Worm (Caenorhabditis elegans) whole organism, L3 larva: ENCODE results near the gene rpac-19.

Experiments used
- ZK546.5 ChIP-seq: sonication (generic microtip); optimal IDR thresholded peaks from 2 replicates; lab custom pipeline; 2017; ENCODE audit warnings: missing biosample characterization, missing genetic modification characterization
- aly-2 ChIP-seq: fragments of 150-350 bp; optimal IDR thresholded peaks from 2 replicates; lab custom pipeline; 2014; ENCODE audit warnings: missing biosample characterization, missing genetic modification characterization
- ama-1 ChIP-seq: fragments of 150-350 bp; optimal IDR thresholded peaks from 2 replicates; lab custom pipeline; 2018
- ceh-16 ChIP-seq: sonication (generic microtip); optimal IDR thresholded peaks from 2 replicates; lab custom pipeline; 2017; ENCODE audit warnings: missing biosample characterization, missing genetic modification characterization
- ceh-28 ChIP-seq: fragments of 150-350 bp; optimal IDR thresholded peaks from 2 replicates; lab custom pipeline; 2014; ENCODE audit warnings: missing biosample characterization, missing genetic modification reagents, missing genetic modification characterization
- ceh-82 ChIP-seq: fragments of 150-350 bp; optimal IDR thresholded peaks from 2 replicates; lab custom pipeline; 2014; ENCODE audit warnings: missing biosample characterization, missing genetic modification characterization
- egl-27 ChIP-seq: sonication (generic microtip); optimal IDR thresholded peaks from 4 replicates; lab custom pipeline; 2017; ENCODE audit warnings: missing biosample characterization, missing genetic modification reagents, missing genetic modification characterization
- elt-1 ChIP-seq: fragments of 150-350 bp; optimal IDR thresholded peaks from 2 replicates; lab custom pipeline; 2014; ENCODE audit warnings: missing biosample characterization, missing genetic modification characterization
- elt-2 ChIP-seq: sonication (generic microtip); optimal IDR thresholded peaks from 2 replicates; lab custom pipeline; 2016; ENCODE audit warnings: missing genetic modification reagents, mild to moderate bottlenecking, missing genetic modification characterization, missing compliant biosample characterization
- eor-1 ChIP-seq, 2 experiments: fragments of 150-350 bp; optimal IDR thresholded peaks; 2 replicates each; lab custom pipeline; 2014 to 2018; ENCODE audit warnings: missing biosample characterization in 2 of 2, missing genetic modification characterization in 2 of 2
- fkh-10 ChIP-seq: sonication (generic microtip); optimal IDR thresholded peaks from 2 replicates; lab custom pipeline; 2017; ENCODE audit warnings: missing biosample characterization, missing genetic modification reagents, missing genetic modification characterization
- fkh-2 ChIP-seq: fragments of 150-350 bp; optimal IDR thresholded peaks from 2 replicates; lab custom pipeline; 2014; ENCODE audit warnings: missing biosample characterization, missing genetic modification reagents, missing genetic modification characterization
- hmg-11 ChIP-seq: sonication (generic microtip); optimal IDR thresholded peaks from 2 replicates; lab custom pipeline; 2016; ENCODE audit warnings: missing genetic modification characterization, missing compliant biosample characterization
- jun-1 ChIP-seq: fragments of 150-350 bp; optimal IDR thresholded peaks from 2 replicates; lab custom pipeline; 2014; ENCODE audit warnings: missing biosample characterization, missing genetic modification reagents, missing genetic modification characterization
- lin-15B ChIP-seq: fragments of 150-350 bp; optimal IDR thresholded peaks from 2 replicates; lab custom pipeline; 2014; ENCODE audit warnings: missing biosample characterization, missing genetic modification characterization
- lin-39 ChIP-seq: fragments of 150-350 bp; optimal IDR thresholded peaks from 2 replicates; lab custom pipeline; 2018; ENCODE audit warnings: missing biosample characterization, missing genetic modification reagents, missing genetic modification characterization
- mdl-1 ChIP-seq: fragments of 150-350 bp; optimal IDR thresholded peaks from 2 replicates; lab custom pipeline; 2014; ENCODE audit warnings: missing biosample characterization, missing genetic modification characterization
- nfya-1 ChIP-seq: sonication (generic microtip); optimal IDR thresholded peaks from 2 replicates; lab custom pipeline; 2017; ENCODE audit warnings: missing genetic modification characterization, mild to moderate bottlenecking, missing compliant biosample characterization, antibody characterized with exemption, moderate library complexity; ENCODE audit not compliant: insufficient read depth
- nhr-12 ChIP-seq: fragments of 150-350 bp; optimal IDR thresholded peaks from 2 replicates; lab custom pipeline; 2014; ENCODE audit warnings: missing biosample characterization, missing genetic modification characterization
- nhr-25 ChIP-seq: sonication (generic microtip); optimal IDR thresholded peaks from 2 replicates; lab custom pipeline; 2017; ENCODE audit warnings: missing biosample characterization, missing genetic modification characterization
- nhr-67 ChIP-seq: fragments of 150-350 bp; optimal IDR thresholded peaks from 2 replicates; lab custom pipeline; 2014; ENCODE audit warnings: missing biosample characterization, missing genetic modification characterization
- nhr-77 ChIP-seq: fragments of 150-350 bp; optimal IDR thresholded peaks from 2 replicates; lab custom pipeline; 2014; ENCODE audit warnings: missing biosample characterization, missing genetic modification characterization
- pha-4 ChIP-seq: fragments of 150-350 bp; optimal IDR thresholded peaks from 2 replicates; lab custom pipeline; 2014; ENCODE audit warnings: missing biosample characterization, missing genetic modification reagents, missing genetic modification characterization
- pqm-1 ChIP-seq: fragments of 150-350 bp; optimal IDR thresholded peaks from 2 replicates; lab custom pipeline; 2017; ENCODE audit warnings: missing biosample characterization, missing genetic modification characterization, inconsistent platforms
- sea-2 ChIP-seq: fragments of 150-350 bp; sonication (generic microtip); optimal IDR thresholded peaks from 4 replicates; lab custom pipeline; 2014; ENCODE audit warnings: missing biosample characterization, missing genetic modification reagents, missing genetic modification characterization
- snpc-4 ChIP-seq: fragments of 150-350 bp; optimal IDR thresholded peaks from 2 replicates; lab custom pipeline; 2014; ENCODE audit warnings: missing biosample characterization, missing genetic modification characterization
- unc-39 ChIP-seq: sonication (generic microtip); optimal IDR thresholded peaks from 4 replicates; lab custom pipeline; 2017; ENCODE audit warnings: missing biosample characterization, missing genetic modification characterization
- zag-1 ChIP-seq: fragments of 150-350 bp; optimal IDR thresholded peaks from 2 replicates; lab custom pipeline; 2014; ENCODE audit warnings: missing biosample characterization, missing genetic modification characterization
- ztf-11 ChIP-seq: fragments of 150-350 bp; optimal IDR thresholded peaks from 2 replicates; lab custom pipeline; 2014; ENCODE audit warnings: missing biosample characterization, missing genetic modification characterization
- ztf-4 ChIP-seq: fragments of 150-350 bp; optimal IDR thresholded peaks from 2 replicates; lab custom pipeline; 2014; ENCODE audit warnings: missing biosample characterization, missing genetic modification characterization

rpac-19 gene

DNA sequence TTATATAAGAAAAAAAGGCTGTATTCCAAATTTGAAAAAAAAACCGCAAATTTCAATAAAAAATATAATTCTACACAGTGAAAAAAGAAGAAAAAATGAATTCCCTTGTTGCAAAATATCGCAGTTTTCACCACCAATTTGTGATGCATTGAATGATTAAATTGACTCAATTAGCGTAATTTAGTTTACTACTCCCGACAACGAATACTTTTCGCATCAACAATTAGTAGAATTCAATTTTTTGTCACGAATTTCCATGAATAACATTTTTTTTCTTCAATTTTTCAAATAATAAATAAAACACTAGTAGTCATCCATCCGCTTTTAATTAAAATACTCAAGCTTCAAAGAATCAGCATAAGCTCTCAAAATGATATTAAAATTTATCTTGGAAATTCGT is 44.4 kb downstream of the rpac-19 start:
- TF ChIP-seq nhr-67 (tag; lab: Kevin White, UChicago) (no peak), eor-1 (tag; optimal IDR thresholded peaks at IDR 0.05; lab: Kevin White, UChicago) (no peak), fkh-10 (GFP tag; lab: Kevin White, UChicago) (peak; percentile 67)

- TF ChIP-seq egl-27 (no peak), jun-1 (no peak), ceh-16 (tag; lab: Kevin White, UChicago) (no peak), ztf-4 (tag; lab: Kevin White, UChicago) (no peak), eor-1 (tag; optimal IDR thresholded peaks at IDR 0.05; lab: Kevin White, UChicago) (no peak), elt-2 (tag; lab: Kevin White, UChicago) (no peak), lin-39 (no peak), fkh-10 (GFP tag; lab: Kevin White, UChicago) (no peak), zag-1 (tag; lab: Kevin White, UChicago) (no peak), hmg-11 (tag; lab: Kevin White, UChicago) (no peak), ama-1 (lab: Kevin White, UChicago) (no peak), ceh-82 (tag; lab: Kevin White, UChicago) (no peak), fkh-2 (no peak), aly-2 (tag; lab: Kevin White, UChicago) (no peak), ZK546.5 (tag; lab: Kevin White, UChicago) (no peak), sea-2 (GFP tag; lab: Kevin White, UChicago) (no peak), nhr-25 (tag; lab: Kevin White, UChicago) (no peak)
Measured at ce11 chrIII:9583224-9583623, 46.5 kb downstream of the rpac-19 start.

DNA sequence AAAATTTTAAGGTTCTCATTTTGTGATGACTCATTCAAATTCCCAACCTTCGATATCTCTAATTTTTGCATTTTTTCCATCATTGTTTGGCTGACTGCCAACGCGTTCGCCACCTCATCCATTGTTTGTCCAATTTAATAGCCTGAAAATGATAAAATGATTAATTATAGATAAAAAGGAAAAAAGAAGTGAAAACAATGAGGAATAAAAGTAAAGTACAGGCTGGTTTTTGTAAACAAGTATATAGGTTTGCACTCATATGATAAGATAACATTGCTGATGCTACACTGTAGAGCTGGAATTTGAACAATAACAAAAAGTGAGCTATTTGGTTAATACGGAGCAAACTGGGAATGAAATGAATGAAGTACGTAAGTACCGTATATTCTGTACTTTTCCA is 47.4 kb downstream of the rpac-19 start, which contains the start of gene C48B4.3:
C48B4.3 (minus strand) TSS at position 149 of the 400 bp plus-strand sequence.
- TF ChIP-seq elt-2 (tag; lab: Kevin White, UChicago) (peak; percentile 59), ZK546.5 (tag; lab: Kevin White, UChicago) (no peak), jun-1 (peak; percentile 42), egl-27 (no peak), zag-1 (tag; lab: Kevin White, UChicago) (no peak), pha-4 (tag; lab: Kevin White, UChicago) (peak; percentile 65), unc-39 (tag; lab: Kevin White, UChicago) (no peak), nhr-77 (tag; lab: Kevin White, UChicago) (no peak), elt-1 (tag; lab: Kevin White, UChicago) (no peak), pqm-1 (peak; percentile 92), nhr-12 (tag; lab: Kevin White, UChicago) (no peak)

DNA sequence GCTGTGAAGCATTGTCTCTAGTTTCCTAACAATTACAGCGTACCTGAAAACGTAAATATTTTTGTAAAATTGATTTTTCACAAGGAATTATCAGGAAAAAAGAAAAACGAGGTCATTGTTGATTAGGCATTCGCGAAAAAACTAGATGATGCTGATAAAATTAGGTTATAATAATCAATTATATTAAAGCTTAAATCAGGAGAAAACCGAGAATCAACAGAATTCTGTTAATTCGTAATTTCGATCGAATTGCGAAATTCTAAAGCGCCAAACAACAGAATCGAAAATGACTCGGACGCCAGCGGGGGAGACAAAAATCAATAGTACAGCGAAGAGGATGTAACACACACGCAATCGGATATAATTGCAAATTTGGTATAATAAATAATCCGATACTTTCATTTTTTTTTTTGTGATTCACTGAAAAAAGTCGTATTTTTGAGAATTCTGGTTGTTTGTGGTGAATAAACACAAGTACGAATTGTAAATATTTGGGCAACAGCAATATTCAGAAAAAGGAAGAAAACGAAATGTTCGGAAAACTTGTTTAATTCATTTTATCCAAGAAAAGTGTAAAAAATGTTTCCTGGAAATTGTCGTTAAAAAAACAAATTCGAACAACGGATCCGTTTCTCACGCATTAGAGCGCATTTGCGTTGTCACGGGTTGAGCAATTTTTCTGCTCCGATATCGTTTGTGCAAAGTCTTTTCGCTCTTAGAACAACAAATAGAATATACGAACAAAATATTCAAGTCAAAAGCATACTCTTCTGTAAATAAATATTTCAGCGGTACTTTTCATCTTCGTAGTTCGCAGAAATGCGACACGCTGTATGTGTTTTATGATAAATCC is 49.4 kb downstream of the rpac-19 start, which contains the start of gene ced-7:
ced-7 (minus strand) TSS at position 51 of the 853 bp plus-strand sequence.
- peak; percentile 46 for TF ChIP-seq nfya-1 (tag; lab: Kevin White, UChicago)
- peak; percentile 67 for TF ChIP-seq lin-15B (tag; lab: Kevin White, UChicago)
- no peak for TF ChIP-seq mdl-1 (tag; lab: Kevin White, UChicago)
- TF ChIP-seq ceh-28: peak; percentile 12
- TF ChIP-seq ZK546.5 (tag; lab: Kevin White, UChicago): no peak
- peak; percentile 22 for TF ChIP-seq lin-39
- TF ChIP-seq ztf-11 (tag; lab: Kevin White, UChicago): no peak
- TF ChIP-seq aly-2 (tag; lab: Kevin White, UChicago): no peak
- peak; percentile 19 for TF ChIP-seq pha-4 (tag; lab: Kevin White, UChicago)
- TF ChIP-seq nhr-77 (tag; lab: Kevin White, UChicago): no peak
- TF ChIP-seq snpc-4 (tag; lab: Kevin White, UChicago): peak; percentile 27
